Fruit fly (Drosophila melanogaster) whole organism, embryonic: ENCODE measurements around the gene CG13002.

ENCODE experiments used
- ATbp ChIP-seq: fragments of 200-800 bp; sonication (Bioruptor generic); optimal IDR thresholded peaks from 2 replicates; lab custom pipeline; 2017; ENCODE audit warnings: missing biosample characterization, mild to moderate bottlenecking, missing genetic modification characterization, missing genetic modification reagents
- Abd-B ChIP-seq: fragments of 200-800 bp; sonication (Bioruptor generic); optimal IDR thresholded peaks from 2 replicates; lab custom pipeline; 2018; ENCODE audit warnings: missing biosample characterization, mild to moderate bottlenecking, missing genetic modification characterization, moderate library complexity
- Aef1 ChIP-seq: fragments of 200-800 bp; sonication (Bioruptor generic); IDR thresholded peaks from 3 replicates; pipeline ENCODE4 v1.3.6; 2022; ENCODE audit warnings: missing biosample characterization, missing genetic modification characterization
- B-H1 ChIP-seq: fragments of 200-800 bp; sonication (Bioruptor generic); IDR thresholded peaks from 3 replicates; pipeline ENCODE4 v1.3.6; 2022; ENCODE audit warnings: missing biosample characterization, missing genetic modification characterization
- B-H2 ChIP-seq: fragments of 200-800 bp; sonication (Bioruptor generic); optimal IDR thresholded peaks from 2 replicates; lab custom pipeline; 2018; ENCODE audit warnings: missing biosample characterization, mild to moderate bottlenecking, missing genetic modification characterization
- BtbVII ChIP-seq: fragments of 200-800 bp; sonication (Bioruptor generic); optimal IDR thresholded peaks from 3 replicates; lab custom pipeline; 2017; ENCODE audit warnings: missing biosample characterization, mild to moderate bottlenecking, missing genetic modification characterization
- CG1024 ChIP-seq: fragments of 200-800 bp; sonication (Bioruptor generic); IDR thresholded peaks from 2 replicates; pipeline ENCODE4 v1.3.6; 2022; ENCODE audit warnings: missing biosample characterization, missing genetic modification characterization
- CG11456 ChIP-seq: fragments of 200-800 bp; sonication (Bioruptor generic); IDR thresholded peaks from 3 replicates; pipeline ENCODE4 v1.3.6; 2022; ENCODE audit warnings: missing biosample characterization, missing genetic modification characterization
- CG13287 ChIP-seq: fragments of 200-800 bp; sonication (Bioruptor generic); IDR thresholded peaks from 2 replicates; pipeline ENCODE4 v1.3.6; 2022; ENCODE audit warnings: missing biosample characterization, missing genetic modification characterization; ENCODE audit not compliant: partially characterized antibody
- CG13624 ChIP-seq: fragments of 200-800 bp; sonication (Bioruptor generic); optimal IDR thresholded peaks from 2 replicates; lab custom pipeline; 2016; ENCODE audit warnings: missing biosample characterization, missing genetic modification characterization
- CG1647 ChIP-seq: fragments of 200-800 bp; sonication (Bioruptor generic); optimal IDR thresholded peaks from 3 replicates; lab custom pipeline; 2016; ENCODE audit warnings: missing biosample characterization, missing genetic modification characterization
- CG16779 ChIP-seq: fragments of 200-800 bp; sonication (Bioruptor generic); IDR thresholded peaks from 2 replicates; pipeline ENCODE4 v1.3.6; 2022; ENCODE audit warnings: missing biosample characterization, missing genetic modification characterization
- CG18011 ChIP-seq: fragments of 200-800 bp; sonication (Bioruptor generic); optimal IDR thresholded peaks from 2 replicates; lab custom pipeline; 2017; ENCODE audit warnings: missing biosample characterization, missing genetic modification characterization, mild to moderate bottlenecking, moderate library complexity, missing genotype
- CG2678 ChIP-seq: fragments of 200-800 bp; sonication (Bioruptor generic); optimal IDR thresholded peaks from 3 replicates; lab custom pipeline; 2019; ENCODE audit warnings: missing biosample characterization, mild to moderate bottlenecking, missing genetic modification characterization, moderate library complexity
- CG3065 ChIP-seq: fragments of 200-800 bp; sonication (Bioruptor generic); optimal IDR thresholded peaks from 2 replicates; lab custom pipeline; 2016; ENCODE audit warnings: missing biosample characterization, missing genetic modification characterization
- CG33213 ChIP-seq: fragments of 200-800 bp; sonication (Bioruptor generic); optimal IDR thresholded peaks from 3 replicates; lab custom pipeline; 2016; ENCODE audit warnings: missing biosample characterization, missing genetic modification characterization
- CG5180 ChIP-seq: fragments of 200-800 bp; sonication (Bioruptor generic); optimal IDR thresholded peaks from 3 replicates; lab custom pipeline; 2017; ENCODE audit warnings: missing biosample characterization, missing genetic modification characterization, mild to moderate bottlenecking, moderate library complexity, missing genetic modification reagents
- CG7786 ChIP-seq: fragments of 200-800 bp; sonication (Bioruptor generic); optimal IDR thresholded peaks from 2 replicates; lab custom pipeline; 2016; ENCODE audit warnings: missing biosample characterization, missing genetic modification characterization
- CG7987 ChIP-seq: fragments of 200-800 bp; sonication (Bioruptor generic); optimal IDR thresholded peaks from 2 replicates; lab custom pipeline; 2018; ENCODE audit warnings: missing biosample characterization, mild to moderate bottlenecking, missing genetic modification characterization, moderate library complexity
- CG8089 ChIP-seq: fragments of 200-800 bp; sonication (Bioruptor generic); optimal IDR thresholded peaks from 3 replicates; lab custom pipeline; 2016; ENCODE audit warnings: missing biosample characterization, missing genetic modification characterization
- CG8290 ChIP-seq, 3 experiments: fragments of 200-800 bp; sonication (Bioruptor generic); optimal IDR thresholded peaks; 2 replicates each; lab custom pipeline; 2016 to 2019; ENCODE audit warnings: missing biosample characterization in 3 of 3, missing genetic modification characterization in 3 of 3, mild to moderate bottlenecking in 2 of 3, moderate library complexity in 1 of 3
- CG9215 ChIP-seq: fragments of 200-800 bp; sonication (Bioruptor generic); IDR thresholded peaks from 2 replicates; pipeline ENCODE4 v1.3.6; 2022; ENCODE audit warnings: missing biosample characterization, missing genetic modification characterization
- CG9932 ChIP-seq: fragments of 200-800 bp; sonication (Bioruptor generic); IDR thresholded peaks from 2 replicates; pipeline ENCODE4 v1.3.6; 2022; ENCODE audit warnings: missing biosample characterization, missing genetic modification characterization
- Camta ChIP-seq: fragments of 200-800 bp; sonication (Bioruptor generic); optimal IDR thresholded peaks from 2 replicates; lab custom pipeline; 2016; ENCODE audit warnings: missing biosample characterization, missing genetic modification characterization
- CkIIα-i1 ChIP-seq: fragments of 200-800 bp; sonication (Bioruptor generic); IDR thresholded peaks from 2 replicates; pipeline ENCODE4 v1.3.6; 2022; ENCODE audit warnings: missing biosample characterization, missing genetic modification characterization
- CrebB ChIP-seq: fragments of 200-800 bp; sonication (Bioruptor generic); optimal IDR thresholded peaks from 3 replicates; lab custom pipeline; 2018; ENCODE audit warnings: missing biosample characterization, mild to moderate bottlenecking, missing genetic modification characterization
- Dref ChIP-seq: fragments of 200-800 bp; sonication (Bioruptor generic); IDR thresholded peaks from 2 replicates; pipeline ENCODE4 v1.3.6; 2022; ENCODE audit warnings: missing biosample characterization, missing genetic modification characterization
- Jarid2 ChIP-seq: fragments of 200-800 bp; sonication (Bioruptor generic); optimal IDR thresholded peaks from 3 replicates; lab custom pipeline; 2017; ENCODE audit warnings: mild to moderate bottlenecking, missing biosample characterization, missing genetic modification reagents, missing genetic modification characterization
- Lpt ChIP-seq: fragments of >200 bp; optimal IDR thresholded peaks from 2 replicates; lab custom pipeline; 2018; ENCODE audit warnings: missing biosample characterization, missing genetic modification characterization
- Rx ChIP-seq: fragments of 200-800 bp; sonication (Bioruptor generic); IDR thresholded peaks from 2 replicates; pipeline ENCODE4 v1.3.6; 2022; ENCODE audit warnings: missing biosample characterization, missing genetic modification characterization
- ap ChIP-seq: fragments of 200-800 bp; sonication (Bioruptor generic); IDR thresholded peaks from 2 replicates; pipeline ENCODE4 v1.3.6; 2022; ENCODE audit warnings: missing biosample characterization, missing genetic modification characterization
- cad ChIP-seq: fragments of >200 bp; optimal IDR thresholded peaks from 2 replicates; lab custom pipeline; 2017; ENCODE audit warnings: missing biosample characterization, missing genetic modification characterization
- chinmo ChIP-seq: fragments of 200-800 bp; sonication (Bioruptor generic); IDR thresholded peaks from 4 replicates; pipeline ENCODE4 v1.3.6; 2022; ENCODE audit warnings: missing biosample characterization, missing genetic modification characterization; ENCODE audit not compliant: partially characterized antibody
- corto ChIP-seq: fragments of 200-800 bp; sonication (Bioruptor generic); optimal IDR thresholded peaks from 2 replicates; lab custom pipeline; 2016; ENCODE audit warnings: missing biosample characterization, mild to moderate bottlenecking, missing genetic modification characterization, moderate library complexity
- crol ChIP-seq: fragments of 200-800 bp; sonication (Bioruptor generic); IDR thresholded peaks from 2 replicates; pipeline ENCODE4 v1.3.6; 2022; ENCODE audit warnings: missing biosample characterization, missing genetic modification characterization
- en ChIP-seq: fragments of 200-800 bp; sonication (Bioruptor generic); optimal IDR thresholded peaks from 2 replicates; lab custom pipeline; 2016; ENCODE audit warnings: missing biosample characterization, missing genetic modification characterization
- fd102C ChIP-seq: fragments of 200-800 bp; sonication (Bioruptor generic); optimal IDR thresholded peaks from 2 replicates; lab custom pipeline; 2018; ENCODE audit warnings: missing biosample characterization, mild to moderate bottlenecking, missing genetic modification characterization, moderate library complexity
- fd96Cb ChIP-seq: fragments of 200-800 bp; sonication (Bioruptor generic); optimal IDR thresholded peaks from 2 replicates; lab custom pipeline; 2018; ENCODE audit warnings: missing biosample characterization, mild to moderate bottlenecking, missing genetic modification characterization, moderate library complexity
- nmo ChIP-seq: fragments of 200-800 bp; sonication (Bioruptor generic); optimal IDR thresholded peaks from 2 replicates; lab custom pipeline; 2018; ENCODE audit warnings: missing biosample characterization, mild to moderate bottlenecking, missing genetic modification characterization, moderate library complexity
- org-1 ChIP-seq: fragments of 200-800 bp; sonication (Bioruptor generic); optimal IDR thresholded peaks from 2 replicates; lab custom pipeline; 2017; ENCODE audit warnings: missing biosample characterization, missing genetic modification characterization
- pfk ChIP-seq: fragments of 200-800 bp; sonication (Bioruptor generic); optimal IDR thresholded peaks from 2 replicates; lab custom pipeline; 2018; ENCODE audit warnings: missing biosample characterization, mild to moderate bottlenecking, missing genetic modification characterization, moderate library complexity
- pros ChIP-seq: fragments of 200-800 bp; sonication (Bioruptor generic); optimal IDR thresholded peaks from 3 replicates; lab custom pipeline; 2019; ENCODE audit warnings: missing biosample characterization, mild to moderate bottlenecking, missing genetic modification characterization, moderate library complexity
- psq ChIP-seq: fragments of 200-800 bp; sonication (Bioruptor generic); optimal IDR thresholded peaks from 2 replicates; lab custom pipeline; 2017; ENCODE audit warnings: missing biosample characterization, missing genetic modification characterization
- slbo ChIP-seq: fragments of 200-800 bp; sonication (Bioruptor generic); IDR thresholded peaks from 2 replicates; pipeline ENCODE4 v1.3.6; 2022; ENCODE audit warnings: missing biosample characterization, missing genetic modification characterization
- slp2 ChIP-seq: fragments of 200-800 bp; sonication (Bioruptor generic); optimal IDR thresholded peaks from 2 replicates; lab custom pipeline; 2016; ENCODE audit warnings: missing biosample characterization, missing genetic modification characterization
- stc ChIP-seq: fragments of 200-800 bp; sonication (Bioruptor generic); IDR thresholded peaks from 2 replicates; pipeline ENCODE4 v1.3.6; 2022; ENCODE audit warnings: missing biosample characterization, missing genetic modification characterization
- tap ChIP-seq: fragments of 200-800 bp; optimal IDR thresholded peaks from 3 replicates; lab custom pipeline; 2019; ENCODE audit warnings: missing biosample characterization, mild to moderate bottlenecking, missing genetic modification characterization, moderate library complexity
- tna ChIP-seq: fragments of 200-800 bp; sonication (Bioruptor generic); IDR thresholded peaks from 2 replicates; pipeline ENCODE4 v1.3.6; 2022; ENCODE audit warnings: missing biosample characterization, missing genetic modification characterization; ENCODE audit not compliant: partially characterized antibody
- wek ChIP-seq: fragments of 200-800 bp; sonication (Bioruptor generic); optimal IDR thresholded peaks from 3 replicates; lab custom pipeline; 2018; ENCODE audit warnings: missing biosample characterization, mild to moderate bottlenecking, missing genetic modification characterization, moderate library complexity

The CG13002 gene

DNA sequence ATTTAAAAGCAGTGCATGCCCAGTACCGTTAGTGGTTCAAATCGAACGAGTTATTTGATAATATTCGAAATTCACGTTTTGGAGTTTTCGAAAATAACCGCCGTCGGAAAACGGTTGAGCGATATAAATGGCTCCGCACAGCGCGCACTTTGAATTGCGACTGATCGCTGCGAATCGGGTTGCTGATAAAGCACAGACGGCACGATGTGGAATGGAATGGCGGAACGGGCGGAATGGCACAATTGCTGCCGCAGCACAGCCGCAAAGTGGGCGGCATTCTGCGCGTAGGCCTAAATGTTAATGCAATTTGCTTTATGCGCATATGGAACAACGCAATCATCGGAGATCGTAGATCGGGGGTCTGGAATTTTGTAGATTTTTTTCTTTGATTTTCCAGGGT, 14.9 kb upstream of the CG13002 start (continued):
- no peak for TF ChIP-seq en
- TF ChIP-seq Aef1 = no peak
- TF ChIP-seq CG1647 (GFP tag; lab: Kevin White, UChicago) = no peak
- no peak for TF ChIP-seq corto (GFP tag; lab: Kevin White, UChicago)
- TF ChIP-seq ATbp = no peak
- TF ChIP-seq Camta = no peak
- no peak for TF ChIP-seq CG2678 (tag; lab: Kevin White, UChicago)
- no peak for TF ChIP-seq CG7987 (GFP tag; lab: Kevin White, UChicago)
- no peak for TF ChIP-seq CG13624 (GFP tag; lab: Kevin White, UChicago)
- no peak for TF ChIP-seq fd102C (GFP tag; lab: Kevin White, UChicago)
- no peak for TF ChIP-seq slbo (GFP tag; lab: Robert Waterston, UW)
- no peak for TF ChIP-seq crol (GFP tag; lab: Robert Waterston, UW)
- TF ChIP-seq Jarid2 (GFP tag; lab: Kevin White, UChicago) = peak; percentile 43
- TF ChIP-seq CG1024 (GFP tag; lab: Robert Waterston, UW) = no peak
- TF ChIP-seq CG9215 (GFP tag; lab: Robert Waterston, UW) = no peak
- no peak for TF ChIP-seq fd96Cb (tag; lab: Kevin White, UChicago)
- no peak for TF ChIP-seq B-H1 (GFP tag; lab: Robert Waterston, UW)
- no peak for TF ChIP-seq Dref
- no peak for TF ChIP-seq CG5180
- TF ChIP-seq CG11456 = 0 out of 3 replicates have a peak, but pooled peaks have one; percentile 38
- no peak for TF ChIP-seq org-1 (GFP tag; lab: Kevin White, UChicago)
- TF ChIP-seq psq (GFP tag; lab: Kevin White, UChicago) = no peak
- no peak for TF ChIP-seq CG9932
- TF ChIP-seq chinmo = peak; percentile 82; the same call in 1 of the 4 replicates
- no peak for TF ChIP-seq CG8089 (GFP tag; lab: Kevin White, UChicago)
- no peak for TF ChIP-seq stc
- no peak for TF ChIP-seq tap (tag; lab: Kevin White, UChicago)
- no peak for TF ChIP-seq B-H2 (GFP tag; lab: Kevin White, UChicago)
- TF ChIP-seq pros (GFP tag; lab: Kevin White, UChicago) = no peak
- no peak for TF ChIP-seq CG18011 (GFP tag; lab: Kevin White, UChicago)
- TF ChIP-seq CG8290 (GFP tag; optimal IDR thresholded peaks at IDR 0.05; lab: Kevin White, UChicago) = no peak
- peak in 1 of 2 experiments; percentile 3 for TF ChIP-seq CG8290 (tag; optimal IDR thresholded peaks at IDR 0.05; lab: Kevin White, UChicago)
- peak; percentile 10; the same call in 1 of the 2 replicates for TF ChIP-seq CG13287 (GFP tag; lab: Robert Waterston, UW)
- peak; percentile 92 for TF ChIP-seq pfk (GFP tag; lab: Kevin White, UChicago)
- TF ChIP-seq nmo (GFP tag; lab: Kevin White, UChicago) = no peak
- no peak for TF ChIP-seq cad (GFP tag; lab: Kevin White, UChicago)
- no peak for TF ChIP-seq tna (GFP tag; lab: Robert Waterston, UW)
- no peak for TF ChIP-seq CkIIα-i1 (GFP tag; lab: Robert Waterston, UW)
- TF ChIP-seq wek (GFP tag; lab: Kevin White, UChicago) = no peak
- no peak for TF ChIP-seq CG16779 (GFP tag; lab: Robert Waterston, UW)
- no peak for TF ChIP-seq CG33213 (GFP tag; lab: Kevin White, UChicago)
- no peak for TF ChIP-seq CG7786
- TF ChIP-seq Rx = no peak
- TF ChIP-seq Lpt (GFP tag; lab: Kevin White, UChicago) = no peak
- TF ChIP-seq BtbVII = no peak
- no peak for TF ChIP-seq CG3065 (GFP tag; lab: Kevin White, UChicago)
- no peak for TF ChIP-seq slp2 (GFP tag; lab: Kevin White, UChicago)
- no peak for TF ChIP-seq ap (GFP tag; lab: Robert Waterston, UW)
- TF ChIP-seq CrebB (tag; lab: Kevin White, UChicago) = no peak
- no peak for TF ChIP-seq Abd-B
